Fruit fly (Drosophila melanogaster) whole organism, embryonic: ENCODE data around the gene Alh.

Experiments
- Abd-B ChIP-seq: fragments of 200-800 bp; sonication (Bioruptor generic); optimal IDR thresholded peaks from 2 replicates; lab custom pipeline; 2018; ENCODE audit warnings: missing biosample characterization, mild to moderate bottlenecking, missing genetic modification characterization, moderate library complexity
- Antp ChIP-seq: fragments of 200-800 bp; sonication (Bioruptor generic); optimal IDR thresholded peaks from 3 replicates; lab custom pipeline; 2016; ENCODE audit warnings: missing biosample characterization, missing genetic modification characterization
- BEAF-32 ChIP-seq: fragments of 200-800 bp; sonication (Bioruptor generic); optimal IDR thresholded peaks from 3 replicates; lab custom pipeline; 2017; ENCODE audit warnings: missing biosample characterization, missing genetic modification characterization, mild to moderate bottlenecking, moderate library complexity, missing genetic modification reagents
- CG10431 ChIP-seq: fragments of 200-800 bp; sonication (Bioruptor generic); optimal IDR thresholded peaks from 3 replicates; lab custom pipeline; 2018; ENCODE audit warnings: missing biosample characterization, mild to moderate bottlenecking, missing genetic modification characterization
- CG10543 ChIP-seq: fragments of 200-800 bp; sonication (Bioruptor generic); optimal IDR thresholded peaks from 3 replicates; lab custom pipeline; 2017; ENCODE audit warnings: missing biosample characterization, mild to moderate bottlenecking, missing genetic modification characterization, moderate library complexity
- CG11085 ChIP-seq: fragments of 200-800 bp; sonication (Bioruptor generic); IDR thresholded peaks from 2 replicates; pipeline ENCODE4 v1.3.6; 2022; ENCODE audit warnings: missing biosample characterization, missing genetic modification characterization
- CG11398 ChIP-seq: fragments of 200-800 bp; sonication (Bioruptor generic); optimal IDR thresholded peaks from 2 replicates; lab custom pipeline; 2016; ENCODE audit warnings: missing biosample characterization, missing genetic modification characterization
- CG11456 ChIP-seq: fragments of 200-800 bp; sonication (Bioruptor generic); IDR thresholded peaks from 3 replicates; pipeline ENCODE4 v1.3.6; 2022; ENCODE audit warnings: missing biosample characterization, missing genetic modification characterization
- CG12219 ChIP-seq: fragments of 200-800 bp; sonication (Bioruptor generic); optimal IDR thresholded peaks from 3 replicates; lab custom pipeline; 2018; ENCODE audit warnings: missing biosample characterization, mild to moderate bottlenecking, missing genetic modification characterization
- CG12299 ChIP-seq: fragments of 200-800 bp; sonication (Bioruptor generic); optimal IDR thresholded peaks from 2 replicates; lab custom pipeline; 2018; ENCODE audit warnings: missing biosample characterization, mild to moderate bottlenecking, missing genetic modification characterization
- CG15269 ChIP-seq: fragments of 200-800 bp; sonication (Bioruptor generic); optimal IDR thresholded peaks from 2 replicates; lab custom pipeline; 2018; ENCODE audit warnings: missing biosample characterization, mild to moderate bottlenecking, missing genetic modification characterization, moderate library complexity
- CG1529 ChIP-seq: fragments of 200-800 bp; sonication (Bioruptor generic); optimal IDR thresholded peaks from 3 replicates; lab custom pipeline; 2018; ENCODE audit warnings: missing biosample characterization, missing genetic modification characterization
- CG16863 ChIP-seq: fragments of 200-800 bp; sonication (Bioruptor generic); optimal IDR thresholded peaks from 3 replicates; lab custom pipeline; 2016; ENCODE audit warnings: missing biosample characterization, missing genetic modification characterization
- CG17829 ChIP-seq: fragments of 200-800 bp; optimal IDR thresholded peaks from 2 replicates; lab custom pipeline; 2019; ENCODE audit warnings: missing biosample characterization, mild to moderate bottlenecking, missing genetic modification characterization, moderate library complexity
- CG18476 ChIP-seq: fragments of 200-800 bp; sonication (Bioruptor generic); optimal IDR thresholded peaks from 2 replicates; lab custom pipeline; 2016; ENCODE audit warnings: missing biosample characterization, mild to moderate bottlenecking, missing genetic modification characterization
- CG31388 ChIP-seq: fragments of 200-800 bp; sonication (Bioruptor generic); optimal IDR thresholded peaks from 2 replicates; lab custom pipeline; 2016; ENCODE audit warnings: missing biosample characterization, missing genetic modification characterization
- CG4730 ChIP-seq: fragments of 200-800 bp; sonication (Bioruptor generic); IDR thresholded peaks from 2 replicates; pipeline ENCODE4 v1.3.6; 2022; ENCODE audit warnings: missing biosample characterization, missing genetic modification characterization
- CG7357 ChIP-seq: fragments of 200-800 bp; sonication (Bioruptor generic); IDR thresholded peaks from 3 replicates; pipeline ENCODE4 v1.3.6; 2022; ENCODE audit warnings: missing biosample characterization, missing genetic modification characterization
- CG7556 ChIP-seq: fragments of 200-800 bp; sonication (Bioruptor generic); optimal IDR thresholded peaks from 2 replicates; lab custom pipeline; 2017; ENCODE audit warnings: missing biosample characterization, mild to moderate bottlenecking, missing genetic modification characterization
- CG9437 ChIP-seq: fragments of 200-800 bp; sonication (Bioruptor generic); optimal IDR thresholded peaks from 2 replicates; lab custom pipeline; 2018; ENCODE audit warnings: missing biosample characterization, mild to moderate bottlenecking, missing genetic modification characterization
- CG9609 ChIP-seq: fragments of 200-800 bp; sonication (Bioruptor generic); optimal IDR thresholded peaks from 3 replicates; lab custom pipeline; 2016; ENCODE audit warnings: missing biosample characterization, missing genetic modification characterization
- CG9932 ChIP-seq: fragments of 200-800 bp; sonication (Bioruptor generic); IDR thresholded peaks from 2 replicates; pipeline ENCODE4 v1.3.6; 2022; ENCODE audit warnings: missing biosample characterization, missing genetic modification characterization
- CTCF ChIP-seq: fragments of 200-800 bp; sonication (Bioruptor generic); optimal IDR thresholded peaks from 2 replicates; lab custom pipeline; 2017; ENCODE audit warnings: missing biosample characterization, mild to moderate bottlenecking, missing genetic modification characterization, moderate library complexity
- Camta ChIP-seq: fragments of 200-800 bp; sonication (Bioruptor generic); optimal IDR thresholded peaks from 2 replicates; lab custom pipeline; 2016; ENCODE audit warnings: missing biosample characterization, missing genetic modification characterization
- Dek ChIP-seq: fragments of 200-800 bp; sonication (Bioruptor generic); optimal IDR thresholded peaks from 3 replicates; lab custom pipeline; 2019; ENCODE audit warnings: missing biosample characterization, mild to moderate bottlenecking, missing genetic modification characterization, moderate library complexity
- Dref ChIP-seq: fragments of 200-800 bp; sonication (Bioruptor generic); IDR thresholded peaks from 2 replicates; pipeline ENCODE4 v1.3.6; 2022; ENCODE audit warnings: missing biosample characterization, missing genetic modification characterization
- Fer3 ChIP-seq: fragments of 200-800 bp; sonication (Bioruptor generic); optimal IDR thresholded peaks from 2 replicates; lab custom pipeline; 2018; ENCODE audit warnings: missing biosample characterization, mild to moderate bottlenecking, missing genetic modification characterization, moderate library complexity
- Nf-YB ChIP-seq: fragments of 200-800 bp; sonication (Bioruptor generic); optimal IDR thresholded peaks from 3 replicates; lab custom pipeline; 2019; ENCODE audit warnings: missing biosample characterization, mild to moderate bottlenecking, missing genetic modification characterization, moderate library complexity
- Rfx ChIP-seq: fragments of 200-800 bp; sonication (Bioruptor generic); IDR thresholded peaks from 2 replicates; pipeline ENCODE4 v1.3.6; 2022; ENCODE audit warnings: missing biosample characterization, missing genetic modification characterization
- Sox102F ChIP-seq: fragments of 200-800 bp; sonication (Bioruptor generic); optimal IDR thresholded peaks from 2 replicates; lab custom pipeline; 2018; ENCODE audit warnings: missing biosample characterization, mild to moderate bottlenecking, missing genetic modification characterization, moderate library complexity
- Ssrp ChIP-seq: fragments of 200-800 bp; sonication (Bioruptor generic); optimal IDR thresholded peaks from 2 replicates; lab custom pipeline; 2018; ENCODE audit warnings: missing biosample characterization, mild to moderate bottlenecking, missing genetic modification characterization, moderate library complexity
- ap ChIP-seq: fragments of 200-800 bp; sonication (Bioruptor generic); IDR thresholded peaks from 2 replicates; pipeline ENCODE4 v1.3.6; 2022; ENCODE audit warnings: missing biosample characterization, missing genetic modification characterization
- bab2 ChIP-seq: fragments of 200-800 bp; sonication (Bioruptor generic); optimal IDR thresholded peaks from 2 replicates; lab custom pipeline; 2016; ENCODE audit warnings: missing biosample characterization, missing genetic modification characterization
- cad ChIP-seq: fragments of >200 bp; optimal IDR thresholded peaks from 2 replicates; lab custom pipeline; 2017; ENCODE audit warnings: missing biosample characterization, missing genetic modification characterization
- chif ChIP-seq, 2 experiments: fragments of 200-800 bp; sonication (Bioruptor generic); optimal IDR thresholded peaks; 3 replicates each; lab custom pipeline; 2016; ENCODE audit warnings: missing biosample characterization in 2 of 2, missing genetic modification characterization in 2 of 2
- corto ChIP-seq: fragments of 200-800 bp; sonication (Bioruptor generic); optimal IDR thresholded peaks from 2 replicates; lab custom pipeline; 2016; ENCODE audit warnings: missing biosample characterization, mild to moderate bottlenecking, missing genetic modification characterization, moderate library complexity
- dimm ChIP-seq: fragments of 200-800 bp; sonication (Bioruptor generic); IDR thresholded peaks from 2 replicates; pipeline ENCODE4 v1.3.6; 2022; ENCODE audit warnings: missing biosample characterization, missing genetic modification characterization
- dpn ChIP-seq, 2 experiments: fragments of 200-800 bp; sonication (Bioruptor generic); optimal IDR thresholded peaks; 3 replicates each; lab custom pipeline; 2016; ENCODE audit warnings: missing biosample characterization in 2 of 2, missing genetic modification characterization in 2 of 2
- esg ChIP-seq: fragments of 200-800 bp; sonication (Bioruptor generic); conservative IDR thresholded peaks from 2 replicates; pipeline ENCODE4 v1.3.6; 2022; ENCODE audit warnings: missing biosample characterization, missing genetic modification characterization
- ewg ChIP-seq: fragments of 200-800 bp; sonication (Bioruptor generic); optimal IDR thresholded peaks from 3 replicates; lab custom pipeline; 2017; ENCODE audit warnings: mild to moderate bottlenecking, missing biosample characterization, missing genetic modification reagents, missing genetic modification characterization
- fd3F ChIP-seq: fragments of 200-800 bp; sonication (Bioruptor generic); optimal IDR thresholded peaks from 2 replicates; lab custom pipeline; 2018; ENCODE audit warnings: missing biosample characterization, mild to moderate bottlenecking, missing genetic modification characterization, moderate library complexity
- jumu ChIP-seq: fragments of 200-800 bp; sonication (Bioruptor generic); optimal IDR thresholded peaks from 3 replicates; lab custom pipeline; 2016; ENCODE audit warnings: missing biosample characterization, missing genetic modification characterization
- otp ChIP-seq: fragments of 200-800 bp; sonication (Bioruptor generic); IDR thresholded peaks from 3 replicates; pipeline ENCODE4, ENCODE4 v1.3.6; 2022; ENCODE audit warnings: missing biosample characterization, missing genetic modification characterization
- p53 ChIP-seq: fragments of 200-800 bp; sonication (Bioruptor generic); optimal IDR thresholded peaks from 2 replicates; lab custom pipeline; 2016; ENCODE audit warnings: missing biosample characterization, missing genetic modification characterization
- rib ChIP-seq: fragments of 200-800 bp; sonication (Bioruptor generic); IDR thresholded peaks from 2 replicates; pipeline ENCODE4 v1.3.6; 2022; ENCODE audit warnings: missing biosample characterization, missing genetic modification characterization
- row ChIP-seq: fragments of 200-800 bp; sonication (Bioruptor generic); IDR thresholded peaks from 3 replicates; pipeline ENCODE4 v1.3.6; 2022; ENCODE audit warnings: missing biosample characterization, missing genetic modification characterization
- slou ChIP-seq: fragments of 200-800 bp; sonication (Bioruptor generic); optimal IDR thresholded peaks from 3 replicates; lab custom pipeline; 2016; ENCODE audit warnings: missing biosample characterization, missing genetic modification characterization
- slp2 ChIP-seq: fragments of 200-800 bp; sonication (Bioruptor generic); optimal IDR thresholded peaks from 2 replicates; lab custom pipeline; 2016; ENCODE audit warnings: missing biosample characterization, missing genetic modification characterization
- sug ChIP-seq: fragments of 200-800 bp; optimal IDR thresholded peaks from 2 replicates; lab custom pipeline; 2019; ENCODE audit warnings: missing biosample characterization, mild to moderate bottlenecking, missing genetic modification characterization, moderate library complexity
- tgo ChIP-seq: fragments of 200-800 bp; sonication (Bioruptor generic); IDR thresholded peaks from 3 replicates; pipeline ENCODE4 v1.3.6; 2022; ENCODE audit warnings: missing biosample characterization, missing genetic modification characterization

Alh gene

dm6 chr3R:7150544-7151406 is 26.8 kb upstream of the Alh start, which contains the start of the genes gfzf and Sas-4 (continued):
- TF ChIP-seq Antp (peak; percentile 49), Fer3 (tag; lab: Kevin White, UChicago) (peak; percentile 28), CG18476 (peak; percentile 65), tgo (peak; percentile 61), fd3F (GFP tag; lab: Kevin White, UChicago) (peak; percentile 45), bab2 (GFP tag; lab: Kevin White, UChicago) (peak; percentile 31), otp (GFP tag; lab: Robert Waterston, UW) (0 out of 3 replicates have a peak, but pooled peaks have one; percentile 16), dpn (GFP tag; optimal IDR thresholded peaks at IDR 0.05; lab: Kevin White, UChicago) (peak; percentile 50 to 51), Dek (peak; percentile 61), ewg (peak; percentile 40), CG9932 (GFP tag; lab: Robert Waterston, UW) (peak; percentile 79), Dref (0 out of 2 replicates have a peak, but pooled peaks have one; percentile 32), CG1529 (GFP tag; lab: Kevin White, UChicago) (no peak), CG15269 (tag; lab: Kevin White, UChicago) (peak; percentile 47), slou (GFP tag; lab: Kevin White, UChicago) (peak; percentile 39), Ssrp (tag; lab: Kevin White, UChicago) (peak; percentile 69), CG12219 (no peak), slp2 (GFP tag; lab: Kevin White, UChicago) (no peak), CG9437 (GFP tag; lab: Kevin White, UChicago) (peak; percentile 60), Rfx (peak; percentile 69), rib (no peak), CG7556 (GFP tag; lab: Kevin White, UChicago) (peak; percentile 44), CG16863 (peak; percentile 8), sug (peak; percentile 33), jumu (GFP tag; lab: Kevin White, UChicago) (peak; percentile 51), CG7357 (GFP tag; lab: Robert Waterston, UW) (peak; percentile 46; the same call in 1 of the 3 replicates), dimm (GFP tag; lab: Robert Waterston, UW) (no peak), Camta (peak; percentile 22), CG17829 (tag; lab: Kevin White, UChicago) (peak; percentile 44), CG11398 (GFP tag; lab: Kevin White, UChicago) (no peak), CG12299 (tag; lab: Kevin White, UChicago) (no peak), ap (GFP tag; lab: Robert Waterston, UW) (no peak), Abd-B (GFP tag; lab: Kevin White, UChicago) (peak; percentile 59), CG31388 (peak; percentile 44), esg (GFP tag; lab: Robert Waterston, UW) (peak; percentile 74), CG4730 (no peak), CTCF (GFP tag; lab: Kevin White, UChicago) (peak; percentile 2), CG9609 (peak; percentile 23), row (GFP tag; lab: Robert Waterston, UW) (peak; percentile 75), cad (GFP tag; lab: Kevin White, UChicago) (no peak), chif (GFP tag; optimal IDR thresholded peaks at IDR 0.05; lab: Kevin White, UChicago) (peak; percentile 50 to 51), corto (GFP tag; lab: Kevin White, UChicago) (no peak), CG10431 (GFP tag; lab: Kevin White, UChicago) (no peak), Sox102F (GFP tag; lab: Kevin White, UChicago) (peak; percentile 50), Nf-YB (GFP tag; lab: Kevin White, UChicago) (no peak), BEAF-32 (peak; percentile 40), p53 (GFP tag; lab: Kevin White, UChicago) (no peak), CG11456 (GFP tag; lab: Robert Waterston, UW) (0 out of 3 replicates have a peak, but pooled peaks have one; percentile 68), CG10543 (peak; percentile 57), CG11085 (GFP tag; lab: Robert Waterston, UW) (peak; percentile 68)
